Fruit fly (Drosophila melanogaster): Measurements from ENCODE around the gene Ect3.

Gene Ect3

DNA sequence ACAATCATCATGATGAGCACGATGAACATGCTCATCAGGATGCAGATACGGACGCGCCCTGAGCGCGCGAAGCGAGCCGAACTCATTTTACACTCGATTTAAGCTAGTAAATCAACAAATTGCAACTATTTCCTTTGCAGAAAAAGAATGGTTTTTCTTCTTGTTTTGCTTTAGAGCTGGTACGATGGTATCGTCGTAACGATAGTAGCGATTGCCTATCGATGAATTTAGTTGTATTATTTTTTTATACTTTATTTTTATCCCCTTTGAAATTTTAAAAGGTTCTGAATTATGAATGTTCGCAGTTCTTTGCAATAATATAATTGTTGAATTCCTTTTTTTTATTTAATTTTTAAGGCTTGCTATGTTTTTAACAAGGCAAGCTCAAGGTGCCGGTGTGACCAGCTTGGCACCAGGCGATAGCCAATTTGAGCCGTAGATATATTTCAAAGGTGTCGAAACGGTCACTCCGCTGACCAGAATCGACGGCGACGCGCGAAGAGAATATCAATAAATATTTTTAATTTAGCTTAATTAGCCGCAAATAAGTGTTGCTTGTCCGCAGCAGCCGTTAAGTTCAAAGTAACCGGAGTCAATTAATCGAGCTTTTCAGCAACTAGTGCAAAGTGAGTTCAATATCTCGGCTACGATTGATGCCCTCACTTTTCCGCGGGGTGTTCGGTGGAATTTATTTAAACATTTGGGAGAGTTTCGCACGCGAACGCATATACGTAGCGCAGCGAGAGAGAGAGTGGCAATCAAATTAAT, 31.6 kb upstream of the Ect3 start, which contains the start of the genes CG12213 and GC1 (continued):
- TF ChIP-seq Blimp-1 (GFP tag; optimal IDR thresholded peaks at IDR 0.05), result no peak
- peak; percentile 0 for TF ChIP-seq CG7271 (tag; optimal IDR thresholded peaks at IDR 0.05)
- TF ChIP-seq Antp (GFP tag; optimal IDR thresholded peaks at IDR 0.05), result no peak
- TF ChIP-seq CG6272 (GFP tag; IDR thresholded peaks at IDR 0.05), result no peak
- no peak for TF ChIP-seq p53 (GFP tag; optimal IDR thresholded peaks at IDR 0.05)
- TF ChIP-seq klu (GFP tag; IDR thresholded peaks at IDR 0.05), result no peak
- no peak for TF ChIP-seq CG14667 (GFP tag; IDR thresholded peaks at IDR 0.05)
- TF ChIP-seq esg (GFP tag; conservative IDR thresholded peaks at IDR 0.05), result no peak
- peak; percentile 18 for TF ChIP-seq NfI (GFP tag; optimal IDR thresholded peaks at IDR 0.05)
- TF ChIP-seq ATbp (GFP tag; optimal IDR thresholded peaks at IDR 0.05), result no peak
- TF ChIP-seq CG33557 (GFP tag; optimal IDR thresholded peaks at IDR 0.05), result no peak
- TF ChIP-seq Scr (GFP tag; IDR thresholded peaks at IDR 0.05; ENCODE audit: partially characterized antibody), result peak; percentile 99
- TF ChIP-seq CG18476 (GFP tag; optimal IDR thresholded peaks at IDR 0.05), result peak; percentile 5
- TF ChIP-seq da (GFP tag; optimal IDR thresholded peaks at IDR 0.05), result no peak
- TF ChIP-seq CG12104 (GFP tag; optimal IDR thresholded peaks at IDR 0.05), result peak; percentile 13
- TF ChIP-seq pita (GFP tag; optimal IDR thresholded peaks at IDR 0.05), result no peak
- TF ChIP-seq NK7.1 (GFP tag; optimal IDR thresholded peaks at IDR 0.05), result no peak
- TF ChIP-seq CG3407 (GFP tag; optimal IDR thresholded peaks at IDR 0.05), result no peak
- TF ChIP-seq CG12659 (GFP tag; optimal IDR thresholded peaks at IDR 0.05), result peak; percentile 83
- TF ChIP-seq oc (tag; optimal IDR thresholded peaks at IDR 0.05), result no peak
- no peak for TF ChIP-seq sens-2 (GFP tag; IDR thresholded peaks at IDR 0.05)
- TF ChIP-seq CG11504 (tag; optimal IDR thresholded peaks at IDR 0.05), result peak; percentile 56
- no peak for TF ChIP-seq CG6765 (GFP tag; optimal IDR thresholded peaks at IDR 0.05)
- TF ChIP-seq Asciz (GFP tag; optimal IDR thresholded peaks at IDR 0.05), result no peak
- peak; percentile 91 for TF ChIP-seq CG9797 (GFP tag; optimal IDR thresholded peaks at IDR 0.05)
- peak; percentile 40 for TF ChIP-seq CG12155 (GFP tag; optimal IDR thresholded peaks at IDR 0.05)
- no peak for TF ChIP-seq NC2β (GFP tag; optimal IDR thresholded peaks at IDR 0.05)
- TF ChIP-seq MBD-R2 (GFP tag; IDR thresholded peaks at IDR 0.05), result peak; percentile 62
- no peak for TF ChIP-seq CG11723 (GFP tag; optimal IDR thresholded peaks at IDR 0.05)
- TF ChIP-seq slbo (GFP tag; IDR thresholded peaks at IDR 0.05), result peak; percentile 25; the same call in 1 of the 2 replicates
- TF ChIP-seq Doc2 (GFP tag; IDR thresholded peaks at IDR 0.05), result no peak
- TF ChIP-seq CG10979 (tag; optimal IDR thresholded peaks at IDR 0.05), result no peak
- peak; percentile 7 for TF ChIP-seq CG13775 (GFP tag; optimal IDR thresholded peaks at IDR 0.05)
- peak; percentile 55 for TF ChIP-seq CG9727 (GFP tag; optimal IDR thresholded peaks at IDR 0.05)
- TF ChIP-seq cg (GFP tag; optimal IDR thresholded peaks at IDR 0.05), result no peak
- no peak for TF ChIP-seq dan (GFP tag; IDR thresholded peaks at IDR 0.05)
- TF ChIP-seq tll (GFP tag; optimal IDR thresholded peaks at IDR 0.05), result peak in 1 of 2 experiments; percentile 4
- TF ChIP-seq CG12769 (tag; optimal IDR thresholded peaks at IDR 0.05), result no peak
- no peak for TF ChIP-seq CG6683 (GFP tag; optimal IDR thresholded peaks at IDR 0.05)
- TF ChIP-seq Side (GFP tag; optimal IDR thresholded peaks at IDR 0.05), result no peak
- peak; percentile 96 for TF ChIP-seq bbx (GFP tag; IDR thresholded peaks at IDR 0.05; ENCODE audit: partially characterized antibody)
- TF ChIP-seq CG1602 (GFP tag; optimal IDR thresholded peaks at IDR 0.05), result no peak
- 0 out of 2 replicates have a peak, but pooled peaks have one; percentile 32 for TF ChIP-seq CG31224 (GFP tag; IDR thresholded peaks at IDR 0.05)
- no peak for TF ChIP-seq Atf6 (GFP tag; IDR thresholded peaks at IDR 0.05)
- no peak for TF ChIP-seq Neu2 (GFP tag; optimal IDR thresholded peaks at IDR 0.05; ENCODE audit: borderline replicate concordance)
- no peak for TF ChIP-seq HLH3B (GFP tag; IDR thresholded peaks at IDR 0.05)
- peak; percentile 30 for TF ChIP-seq Myb (GFP tag; optimal IDR thresholded peaks at IDR 0.05)
- TF ChIP-seq fru (optimal IDR thresholded peaks at IDR 0.05), result no peak
- TF ChIP-seq zfh1 (GFP tag; IDR thresholded peaks at IDR 0.05), result no peak
- peak; percentile 86 for TF ChIP-seq Sin3A (optimal IDR thresholded peaks at IDR 0.05)

Measured in whole organism, embryonic.